Fruit fly (Drosophila melanogaster) whole organism, embryonic: ENCODE results near the gene CG43998.
A peak's percentile ranks its signal among the peaks of the same experiment; 100 is the strongest.

Source experiments
- Blimp-1 ChIP-seq: fragments of 200-800 bp; sonication (Bioruptor generic); optimal IDR thresholded peaks from 3 replicates; lab custom pipeline; 2018; ENCODE audit warnings: missing biosample characterization, missing genetic modification characterization, mild to moderate bottlenecking, moderate library complexity, missing genetic modification reagents
- Bteb2 ChIP-seq: fragments of 200-800 bp; sonication (Bioruptor generic); optimal IDR thresholded peaks from 2 replicates; lab custom pipeline; 2016; ENCODE audit warnings: missing biosample characterization, missing genetic modification characterization
- CG10147 ChIP-seq: fragments of 200-800 bp; sonication (Bioruptor generic); optimal IDR thresholded peaks from 2 replicates; lab custom pipeline; 2019; ENCODE audit warnings: missing biosample characterization, mild to moderate bottlenecking, missing genetic modification characterization, moderate library complexity
- CG10321 ChIP-seq: fragments of 200-800 bp; sonication (Bioruptor generic); IDR thresholded peaks from 2 replicates; pipeline ENCODE4 v1.3.6; 2022; ENCODE audit warnings: missing biosample characterization, missing genetic modification characterization
- CG10565 ChIP-seq: fragments of 200-800 bp; sonication (Bioruptor generic); optimal IDR thresholded peaks from 3 replicates; lab custom pipeline; 2016; ENCODE audit warnings: missing biosample characterization, mild to moderate bottlenecking, missing genetic modification characterization
- CG12299 ChIP-seq: fragments of 200-800 bp; sonication (Bioruptor generic); optimal IDR thresholded peaks from 2 replicates; lab custom pipeline; 2018; ENCODE audit warnings: missing biosample characterization, mild to moderate bottlenecking, missing genetic modification characterization
- CG13624 ChIP-seq: fragments of 200-800 bp; sonication (Bioruptor generic); optimal IDR thresholded peaks from 2 replicates; lab custom pipeline; 2016; ENCODE audit warnings: missing biosample characterization, missing genetic modification characterization
- CG17802 ChIP-seq: fragments of 200-800 bp; sonication (Bioruptor generic); optimal IDR thresholded peaks from 2 replicates; lab custom pipeline; 2018; ENCODE audit warnings: missing biosample characterization, mild to moderate bottlenecking, missing genetic modification characterization, moderate library complexity
- CG18262 ChIP-seq: fragments of 200-800 bp; optimal IDR thresholded peaks from 3 replicates; lab custom pipeline; 2019; ENCODE audit warnings: missing biosample characterization, mild to moderate bottlenecking, missing genetic modification characterization, moderate library complexity
- CG3163 ChIP-seq: fragments of 200-800 bp; sonication (Bioruptor generic); optimal IDR thresholded peaks from 3 replicates; lab custom pipeline; 2016; ENCODE audit warnings: missing biosample characterization, missing genetic modification characterization
- CG4617 ChIP-seq: fragments of 200-800 bp; sonication (Bioruptor generic); optimal IDR thresholded peaks from 3 replicates; lab custom pipeline; 2016; ENCODE audit warnings: missing biosample characterization, missing genetic modification characterization, borderline replicate concordance
- CG4707 ChIP-seq: fragments of 200-800 bp; sonication (Bioruptor generic); optimal IDR thresholded peaks from 2 replicates; lab custom pipeline; 2018; ENCODE audit warnings: missing biosample characterization, mild to moderate bottlenecking, missing genetic modification characterization, moderate library complexity
- CG4820 ChIP-seq: fragments of 200-800 bp; sonication (Bioruptor generic); optimal IDR thresholded peaks from 3 replicates; lab custom pipeline; 2016; ENCODE audit warnings: missing biosample characterization, missing genetic modification characterization
- CG8388 ChIP-seq: fragments of 200-800 bp; sonication (Bioruptor generic); optimal IDR thresholded peaks from 2 replicates; lab custom pipeline; 2019; ENCODE audit warnings: missing biosample characterization, mild to moderate bottlenecking, missing genetic modification characterization, moderate library complexity
- CG9437 ChIP-seq: fragments of 200-800 bp; sonication (Bioruptor generic); optimal IDR thresholded peaks from 2 replicates; lab custom pipeline; 2018; ENCODE audit warnings: missing biosample characterization, mild to moderate bottlenecking, missing genetic modification characterization
- CG9609 ChIP-seq: fragments of 200-800 bp; sonication (Bioruptor generic); optimal IDR thresholded peaks from 3 replicates; lab custom pipeline; 2016; ENCODE audit warnings: missing biosample characterization, missing genetic modification characterization
- CG9727 ChIP-seq: fragments of 200-800 bp; sonication (Bioruptor generic); optimal IDR thresholded peaks from 3 replicates; lab custom pipeline; 2017; ENCODE audit warnings: missing biosample characterization, mild to moderate bottlenecking, missing genetic modification characterization
- CG9817 ChIP-seq: fragments of 200-800 bp; sonication (Bioruptor generic); optimal IDR thresholded peaks from 2 replicates; lab custom pipeline; 2018; ENCODE audit warnings: missing biosample characterization, mild to moderate bottlenecking, missing genetic modification characterization, moderate library complexity
- CoRest ChIP-seq: fragments of 200-800 bp; sonication (Bioruptor generic); optimal IDR thresholded peaks from 3 replicates; lab custom pipeline; 2018; ENCODE audit warnings: missing biosample characterization, mild to moderate bottlenecking, missing genetic modification characterization, moderate library complexity
- Dref ChIP-seq: fragments of 200-800 bp; sonication (Bioruptor generic); IDR thresholded peaks from 2 replicates; pipeline ENCODE4 v1.3.6; 2022; ENCODE audit warnings: missing biosample characterization, missing genetic modification characterization
- Drgx ChIP-seq: fragments of 200-800 bp; sonication (Bioruptor generic); IDR thresholded peaks from 2 replicates; pipeline ENCODE4 v1.3.6; 2022; ENCODE audit warnings: missing biosample characterization, missing genetic modification characterization
- Elba2 ChIP-seq: fragments of 200-800 bp; sonication (Bioruptor generic); optimal IDR thresholded peaks from 3 replicates; lab custom pipeline; 2016; ENCODE audit warnings: missing biosample characterization, missing genetic modification characterization
- H15 ChIP-seq: fragments of 200-800 bp; sonication (Bioruptor generic); IDR thresholded peaks from 3 replicates; pipeline ENCODE4 v1.3.6; 2022; ENCODE audit warnings: missing biosample characterization, missing genetic modification characterization
- HLH3B ChIP-seq: fragments of 200-800 bp; sonication (Bioruptor generic); IDR thresholded peaks from 2 replicates; pipeline ENCODE4 v1.3.6; 2022; ENCODE audit warnings: missing biosample characterization, missing genetic modification characterization
- Hmx ChIP-seq: fragments of 200-800 bp; sonication (Bioruptor generic); optimal IDR thresholded peaks from 2 replicates; lab custom pipeline; 2016; ENCODE audit warnings: missing biosample characterization, missing genetic modification characterization
- Hr51 ChIP-seq, 2 experiments: fragments of 200-800 bp; sonication (Bioruptor generic); optimal IDR thresholded peaks; 2 replicates in 1 of 2; 3 replicates in 1 of 2; lab custom pipeline; 2016 to 2018; ENCODE audit warnings: missing biosample characterization in 2 of 2, missing genetic modification characterization in 2 of 2, mild to moderate bottlenecking in 1 of 2, moderate library complexity in 1 of 2
- Mad ChIP-seq: fragments of 200-800 bp; sonication (Bioruptor generic); optimal IDR thresholded peaks from 2 replicates; lab custom pipeline; 2016; ENCODE audit warnings: missing biosample characterization, missing genetic modification characterization
- Mrtf ChIP-seq: fragments of 200-800 bp; sonication (Bioruptor generic); IDR thresholded peaks from 3 replicates; pipeline ENCODE4 v1.3.6; 2022; ENCODE audit warnings: missing biosample characterization, missing genetic modification characterization
- Ptx1 ChIP-seq: fragments of 200-800 bp; sonication (Bioruptor generic); IDR thresholded peaks from 2 replicates; pipeline ENCODE4 v1.3.6; 2022; ENCODE audit warnings: missing biosample characterization, missing genetic modification characterization
- Scr ChIP-seq: fragments of 200-800 bp; sonication (Bioruptor generic); IDR thresholded peaks from 2 replicates; pipeline ENCODE4 v1.3.6; 2022; ENCODE audit warnings: missing biosample characterization, missing genetic modification characterization; ENCODE audit not compliant: partially characterized antibody
- Spps ChIP-seq: fragments of 200-800 bp; sonication (Bioruptor generic); optimal IDR thresholded peaks from 2 replicates; lab custom pipeline; 2018; ENCODE audit warnings: missing biosample characterization, mild to moderate bottlenecking, missing genetic modification characterization
- al ChIP-seq: fragments of 200-800 bp; sonication (Bioruptor generic); IDR thresholded peaks from 2 replicates; pipeline ENCODE4 v1.3.6; 2022; ENCODE audit warnings: missing biosample characterization, missing genetic modification characterization
- btn ChIP-seq: fragments of 200-800 bp; sonication (Bioruptor generic); optimal IDR thresholded peaks from 2 replicates; lab custom pipeline; 2016; ENCODE audit warnings: missing biosample characterization, missing genetic modification characterization
- chn ChIP-seq: fragments of 200-800 bp; sonication (Bioruptor generic); optimal IDR thresholded peaks from 2 replicates; lab custom pipeline; 2016; ENCODE audit warnings: missing biosample characterization, missing genetic modification characterization
- crp ChIP-seq, 2 experiments: fragments of 200-800 bp; sonication (Bioruptor generic); optimal IDR thresholded peaks; 2 replicates in 1 of 2; 3 replicates in 1 of 2; lab custom pipeline; 2017; ENCODE audit warnings: missing biosample characterization in 2 of 2, missing genetic modification characterization in 2 of 2, mild to moderate bottlenecking in 1 of 2, moderate library complexity in 1 of 2
- fd102C ChIP-seq: fragments of 200-800 bp; sonication (Bioruptor generic); optimal IDR thresholded peaks from 2 replicates; lab custom pipeline; 2018; ENCODE audit warnings: missing biosample characterization, mild to moderate bottlenecking, missing genetic modification characterization, moderate library complexity
- fd64A ChIP-seq: fragments of 200-800 bp; sonication (Bioruptor generic); optimal IDR thresholded peaks from 3 replicates; lab custom pipeline; 2018; ENCODE audit warnings: missing biosample characterization, mild to moderate bottlenecking, missing genetic modification characterization
- gcm2 ChIP-seq: fragments of 200-800 bp; sonication (Bioruptor generic); optimal IDR thresholded peaks from 2 replicates; lab custom pipeline; 2016; ENCODE audit warnings: missing biosample characterization, missing genetic modification characterization
- gt ChIP-seq: fragments of 200-800 bp; sonication (Bioruptor generic); IDR thresholded peaks from 2 replicates; pipeline ENCODE4 v1.3.6; 2022; ENCODE audit warnings: missing biosample characterization, missing genetic modification characterization
- her ChIP-seq: fragments of 200-800 bp; sonication (Bioruptor generic); optimal IDR thresholded peaks from 2 replicates; lab custom pipeline; 2016; ENCODE audit warnings: missing biosample characterization, missing genetic modification characterization
- lab ChIP-seq: fragments of 200-800 bp; sonication (Bioruptor generic); optimal IDR thresholded peaks from 3 replicates; lab custom pipeline; 2017; ENCODE audit warnings: missing biosample characterization, missing genetic modification characterization, mild to moderate bottlenecking, moderate library complexity, missing genetic modification reagents
- nerfin-2 ChIP-seq: fragments of 200-800 bp; sonication (Bioruptor generic); IDR thresholded peaks from 2 replicates; pipeline ENCODE4 v1.3.6; 2022; ENCODE audit warnings: missing biosample characterization, missing genetic modification characterization; ENCODE audit not compliant: partially characterized antibody
- pho ChIP-seq: fragments of 200-800 bp; sonication (Bioruptor generic); optimal IDR thresholded peaks from 2 replicates; lab custom pipeline; 2016; ENCODE audit warnings: missing biosample characterization, missing genetic modification characterization
- row ChIP-seq: fragments of 200-800 bp; sonication (Bioruptor generic); IDR thresholded peaks from 3 replicates; pipeline ENCODE4 v1.3.6; 2022; ENCODE audit warnings: missing biosample characterization, missing genetic modification characterization
- scrt ChIP-seq: fragments of 200-800 bp; sonication (Bioruptor generic); optimal IDR thresholded peaks from 2 replicates; lab custom pipeline; 2018; ENCODE audit warnings: missing biosample characterization, mild to moderate bottlenecking, missing genetic modification characterization, moderate library complexity
- seq ChIP-seq: fragments of 200-800 bp; sonication (Bioruptor generic); IDR thresholded peaks from 2 replicates; pipeline ENCODE4 v1.3.6; 2022; ENCODE audit warnings: missing biosample characterization, missing genetic modification characterization
- sqz ChIP-seq: fragments of 200-800 bp; sonication (Bioruptor generic); optimal IDR thresholded peaks from 3 replicates; lab custom pipeline; 2018; ENCODE audit warnings: missing biosample characterization, mild to moderate bottlenecking, missing genetic modification characterization
- sug ChIP-seq: fragments of 200-800 bp; optimal IDR thresholded peaks from 2 replicates; lab custom pipeline; 2019; ENCODE audit warnings: missing biosample characterization, mild to moderate bottlenecking, missing genetic modification characterization, moderate library complexity
- trh ChIP-seq: fragments of 200-800 bp; sonication (Bioruptor generic); optimal IDR thresholded peaks from 2 replicates; lab custom pipeline; 2016; ENCODE audit warnings: missing biosample characterization, missing genetic modification characterization
- tx ChIP-seq: fragments of 200-800 bp; sonication (Bioruptor generic); optimal IDR thresholded peaks from 2 replicates; lab custom pipeline; 2016; ENCODE audit warnings: missing biosample characterization, missing genetic modification characterization
- wek ChIP-seq: fragments of 200-800 bp; sonication (Bioruptor generic); optimal IDR thresholded peaks from 3 replicates; lab custom pipeline; 2018; ENCODE audit warnings: missing biosample characterization, mild to moderate bottlenecking, missing genetic modification characterization, moderate library complexity
- zen ChIP-seq: fragments of 200-800 bp; sonication (Bioruptor generic); optimal IDR thresholded peaks from 3 replicates; lab custom pipeline; 2018; ENCODE audit warnings: missing biosample characterization, mild to moderate bottlenecking, missing genetic modification characterization, moderate library complexity

The CG43998 gene

dm6 chr3R:23924200-23924599 lies 4.6 kb downstream of the CG43998 start, which contains the start of gene Ndc1 (continued):
- TF ChIP-seq Blimp-1: no peak
- no peak for TF ChIP-seq Bteb2 (GFP tag; lab: Kevin White, UChicago)
- no peak for TF ChIP-seq al
- no peak for TF ChIP-seq CG17802 (tag; lab: Kevin White, UChicago)
- TF ChIP-seq fd64A: no peak
- no peak for TF ChIP-seq sqz (GFP tag; lab: Kevin White, UChicago)
- TF ChIP-seq trh (GFP tag; lab: Kevin White, UChicago): no peak
- no peak for TF ChIP-seq CG4707 (GFP tag; lab: Kevin White, UChicago)
- TF ChIP-seq her (GFP tag; lab: Kevin White, UChicago): no peak
- TF ChIP-seq CG4617 (GFP tag; lab: Kevin White, UChicago): no peak
- TF ChIP-seq Elba2 (GFP tag; lab: Kevin White, UChicago): no peak
- TF ChIP-seq Dref (GFP tag; lab: Robert Waterston, UW): peak; percentile 71
- no peak for TF ChIP-seq CG13624
- TF ChIP-seq Spps (tag; lab: Kevin White, UChicago): no peak
- TF ChIP-seq chn: no peak
- TF ChIP-seq CG18262 (tag; lab: Kevin White, UChicago): no peak
- no peak for TF ChIP-seq btn
- TF ChIP-seq zen: peak; percentile 31
- no peak for TF ChIP-seq HLH3B
- no peak for TF ChIP-seq CG3163 (GFP tag; lab: Kevin White, UChicago)
- no peak for TF ChIP-seq gcm2
- TF ChIP-seq gt: no peak
- TF ChIP-seq Hr51 (GFP tag; optimal IDR thresholded peaks at IDR 0.05; lab: Kevin White, UChicago): no peak
- no peak for TF ChIP-seq CG10565 (GFP tag; lab: Kevin White, UChicago)
- TF ChIP-seq sug (tag; lab: Kevin White, UChicago): no peak
- TF ChIP-seq Hmx (GFP tag; lab: Kevin White, UChicago): no peak
- TF ChIP-seq CG9817 (tag; lab: Kevin White, UChicago): no peak
- no peak for TF ChIP-seq CG12299 (tag; lab: Kevin White, UChicago)
- TF ChIP-seq H15 (GFP tag; lab: Robert Waterston, UW): no peak
- no peak for TF ChIP-seq crp (GFP tag; optimal IDR thresholded peaks at IDR 0.05; lab: Kevin White, UChicago)
- TF ChIP-seq CG10147 (GFP tag; lab: Kevin White, UChicago): no peak
- TF ChIP-seq CoRest (tag; lab: Kevin White, UChicago): peak; percentile 23
- no peak for TF ChIP-seq Mrtf (GFP tag; lab: Robert Waterston, UW)
- no peak for TF ChIP-seq Ptx1
- TF ChIP-seq row (GFP tag; lab: Robert Waterston, UW): no peak
- TF ChIP-seq Drgx (GFP tag; lab: Robert Waterston, UW): no peak
- TF ChIP-seq Mad (GFP tag; lab: Kevin White, UChicago): no peak
- TF ChIP-seq fd102C (GFP tag; lab: Kevin White, UChicago): no peak
- peak; percentile 95 for TF ChIP-seq wek (GFP tag; lab: Kevin White, UChicago)
- TF ChIP-seq Scr: peak; percentile 27; the same call in 1 of the 2 replicates
- TF ChIP-seq CG9609 (GFP tag; lab: Kevin White, UChicago): no peak
- TF ChIP-seq CG9727 (GFP tag; lab: Kevin White, UChicago): no peak
- no peak for TF ChIP-seq seq (GFP tag; lab: Robert Waterston, UW)
- TF ChIP-seq CG10321: no peak
- no peak for TF ChIP-seq lab (GFP tag; lab: Kevin White, UChicago)
- no peak for TF ChIP-seq CG8388 (GFP tag; lab: Kevin White, UChicago)
- no peak for TF ChIP-seq CG4820
- no peak for TF ChIP-seq nerfin-2 (GFP tag; lab: Robert Waterston, UW)
- no peak for TF ChIP-seq scrt (GFP tag; lab: Kevin White, UChicago)
- TF ChIP-seq pho (GFP tag; lab: Kevin White, UChicago): no peak
- no peak for TF ChIP-seq CG9437 (GFP tag; lab: Kevin White, UChicago)
- TF ChIP-seq tx (GFP tag; lab: Kevin White, UChicago): no peak
